Fruit fly (Drosophila melanogaster): ENCODE data around the gene pum.

The pum gene

DNA sequence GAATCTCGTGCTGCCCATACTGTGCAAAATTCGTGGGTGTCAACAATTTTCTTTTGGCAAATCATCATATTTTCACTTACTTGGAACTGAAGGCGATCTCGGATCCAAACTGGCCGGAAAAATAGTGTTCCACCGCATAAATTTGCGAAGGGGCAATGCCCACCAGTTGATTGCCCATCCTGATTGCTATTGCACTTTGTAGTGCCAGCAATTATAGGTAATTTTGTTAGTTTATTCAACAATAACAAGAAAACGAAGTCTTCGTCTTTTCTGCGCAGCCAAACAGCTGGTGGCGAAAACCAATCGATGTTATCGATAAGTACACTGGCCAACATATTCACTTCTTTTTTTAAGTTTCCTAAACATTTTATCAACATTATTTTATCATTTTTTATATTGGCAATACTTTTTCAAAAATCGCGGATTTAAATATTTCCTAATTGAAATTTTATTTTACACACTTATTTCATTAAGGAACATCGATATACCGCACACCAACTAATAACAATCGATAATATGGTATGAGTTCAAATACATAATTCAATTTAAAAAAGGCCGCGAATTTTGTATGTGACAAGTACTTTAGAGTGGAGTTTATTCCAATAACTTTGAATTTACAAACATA lies 8.2 kb upstream of the pum start, which contains the start of gene Vps15 (continued):
- TF ChIP-seq Opbp (GFP tag; IDR thresholded peaks at IDR 0.05; ENCODE audit: partially characterized antibody) (peak; percentile 50; the same call in 1 of the 3 replicates), btn (GFP tag; optimal IDR thresholded peaks at IDR 0.05) (no peak), pita (GFP tag; optimal IDR thresholded peaks at IDR 0.05) (no peak), CG8359 (GFP tag; optimal IDR thresholded peaks at IDR 0.05; ENCODE audit: borderline replicate concordance) (no peak), lola (GFP tag; optimal IDR thresholded peaks at IDR 0.05) (peak in 1 of 3 experiments; percentile 77), hkb (optimal IDR thresholded peaks at IDR 0.05) (no peak), hkb (GFP tag; IDR thresholded peaks at IDR 0.05) (peak; percentile 75), Nf-YB (GFP tag; optimal IDR thresholded peaks at IDR 0.05) (peak; percentile 65), H15 (GFP tag; IDR thresholded peaks at IDR 0.05) (peak; percentile 57; the same call in 2 of the 3 replicates), CG7271 (tag; optimal IDR thresholded peaks at IDR 0.05) (peak; percentile 71), Tbp (GFP tag; optimal IDR thresholded peaks at IDR 0.05) (no peak), exex (tag; optimal IDR thresholded peaks at IDR 0.05) (peak; percentile 62), CG32772 (GFP tag; IDR thresholded peaks at IDR 0.05) (peak; percentile 29; the same call in 1 of the 2 replicates), Sry-δ (GFP tag; optimal IDR thresholded peaks at IDR 0.05) (peak; percentile 78), Elba2 (GFP tag; optimal IDR thresholded peaks at IDR 0.05) (no peak), CG17328 (GFP tag; IDR thresholded peaks at IDR 0.05) (peak; percentile 80), tap (tag; optimal IDR thresholded peaks at IDR 0.05) (peak; percentile 65), pzg (GFP tag; optimal IDR thresholded peaks at IDR 0.05) (peak; percentile 54), Neu2 (GFP tag; optimal IDR thresholded peaks at IDR 0.05; ENCODE audit: borderline replicate concordance) (no peak), h (optimal IDR thresholded peaks at IDR 0.05) (no peak), Pdp1 (GFP tag; optimal IDR thresholded peaks at IDR 0.05) (peak; percentile 53 to 88), Fer2 (tag; optimal IDR thresholded peaks at IDR 0.05) (peak; percentile 62), ttk (GFP tag; IDR thresholded peaks at IDR 0.05) (peak; percentile 67; the same call in 1 of the 2 replicates), Dp (GFP tag; optimal IDR thresholded peaks at IDR 0.05) (peak; percentile 91), CG12236 (GFP tag; optimal IDR thresholded peaks at IDR 0.05) (peak; percentile 59), CG1647 (GFP tag; optimal IDR thresholded peaks at IDR 0.05) (peak; percentile 53), hth (optimal IDR thresholded peaks at IDR 0.05) (no peak), pfk (GFP tag; optimal IDR thresholded peaks at IDR 0.05) (no peak), CG4707 (GFP tag; optimal IDR thresholded peaks at IDR 0.05) (no peak), cg (GFP tag; optimal IDR thresholded peaks at IDR 0.05) (no peak), sr (GFP tag; IDR thresholded peaks at IDR 0.05) (no peak), CG10321 (GFP tag; IDR thresholded peaks at IDR 0.05) (no peak), CG13624 (GFP tag; optimal IDR thresholded peaks at IDR 0.05) (peak; percentile 85), oc (tag; optimal IDR thresholded peaks at IDR 0.05) (peak; percentile 72), CG8478 (optimal IDR thresholded peaks at IDR 0.05) (no peak), pros (GFP tag; optimal IDR thresholded peaks at IDR 0.05) (no peak), Trl (optimal IDR thresholded peaks at IDR 0.05) (no peak), Trl (GFP tag; optimal IDR thresholded peaks at IDR 0.05) (peak; percentile 57), CG18262 (tag; optimal IDR thresholded peaks at IDR 0.05) (peak; percentile 84), kay (GFP tag; optimal IDR thresholded peaks at IDR 0.05) (peak; percentile 63), CG18011 (GFP tag; optimal IDR thresholded peaks at IDR 0.05) (peak; percentile 61), CG31365 (tag; optimal IDR thresholded peaks at IDR 0.05) (no peak), chif (GFP tag; optimal IDR thresholded peaks at IDR 0.05) (peak; percentile 17 to 68), NK7.1 (GFP tag; optimal IDR thresholded peaks at IDR 0.05) (peak; percentile 53), crp (GFP tag; optimal IDR thresholded peaks at IDR 0.05) (peak; percentile 43 to 90), CG14441 (GFP tag; IDR thresholded peaks at IDR 0.05) (peak; percentile 44), salm (tag; optimal IDR thresholded peaks at IDR 0.05) (peak; percentile 46), Asciz (GFP tag; optimal IDR thresholded peaks at IDR 0.05) (peak; percentile 57), bowl (GFP tag; IDR thresholded peaks at IDR 0.05) (no peak), dm (GFP tag; optimal IDR thresholded peaks at IDR 0.05) (peak; percentile 38), CG8281 (tag; optimal IDR thresholded peaks at IDR 0.05) (peak; percentile 43)
